Worm (Caenorhabditis elegans): ENCODE results near the gene F28H7.7.
A peak's percentile ranks its signal among the peaks of the same experiment; 100 is the strongest.

F28H7.7 gene

ce11 chrV:10736756-10737155 lies 17.2 kb downstream of the F28H7.7 start, which contains the start of the genes mre-11 and wdr-5.3 (continued):
- TF ChIP-seq xbp-1 (tag; optimal IDR thresholded peaks at IDR 0.05), result peak; percentile 75
- TF ChIP-seq ceh-90 (tag; optimal IDR thresholded peaks at IDR 0.05), result peak; percentile 78
- TF ChIP-seq nhr-76 (tag; optimal IDR thresholded peaks at IDR 0.05), result no peak
- no peak for TF ChIP-seq lin-39 (tag; optimal IDR thresholded peaks at IDR 0.05)
- peak; percentile 79 for TF ChIP-seq nhr-47 (tag; optimal IDR thresholded peaks at IDR 0.05)
- TF ChIP-seq unc-86 (tag; optimal IDR thresholded peaks at IDR 0.05), result peak; percentile 51
- no peak for TF ChIP-seq fkh-10 (GFP tag; optimal IDR thresholded peaks at IDR 0.05)
- peak; percentile 84 to 92 (median 88) for TF ChIP-seq dpl-1 (GFP tag; optimal IDR thresholded peaks at IDR 0.05)

- TF ChIP-seq elt-2 (tag; optimal IDR thresholded peaks at IDR 0.05) (peak; percentile 78), ets-5 (GFP tag; IDR thresholded peaks at IDR 0.05) (no peak), lin-35 (GFP tag; optimal IDR thresholded peaks at IDR 0.05) (peak in 1 of 2 experiments; percentile 3)
Measured at ce11 chrV:10731989-10732472, 21.9 kb downstream of the F28H7.7 start, which contains the start of gene T28B11.1. Gene T28B11.1, minus strand, starts transcription at chrV:10732422.

ce11 chrV:10730824-10731416 lies 23.0 kb downstream of the F28H7.7 start:
- TF ChIP-seq pqm-1 (tag; optimal IDR thresholded peaks at IDR 0.05), result no peak
- no peak for TF ChIP-seq mdl-1 (tag; optimal IDR thresholded peaks at IDR 0.05)
- peak; percentile 57 for TF ChIP-seq nhr-85 (tag)
- TF ChIP-seq efl-3 (GFP tag; optimal IDR thresholded peaks at IDR 0.05), result no peak
- TF ChIP-seq sup-37 (GFP tag; optimal IDR thresholded peaks at IDR 0.05), result no peak
- TF ChIP-seq blmp-1 (tag; optimal IDR thresholded peaks at IDR 0.05), result peak; percentile 20
- no peak for TF ChIP-seq jun-1 (tag; optimal IDR thresholded peaks at IDR 0.05)
- no peak for TF ChIP-seq nhr-90 (tag; optimal IDR thresholded peaks at IDR 0.05; ENCODE audit: poor library complexity)

- TF ChIP-seq aly-2 (tag; optimal IDR thresholded peaks at IDR 0.05) (no peak), unc-30 (tag; optimal IDR thresholded peaks at IDR 0.05) (no peak), elt-3 (tag; optimal IDR thresholded peaks at IDR 0.05) (peak in 2 of 6 experiments; percentile 16 to 57), vab-15 (tag; optimal IDR thresholded peaks at IDR 0.05) (no peak), hpl-2 (GFP tag; optimal IDR thresholded peaks at IDR 0.05) (peak; percentile 21), nhr-85 (tag) (peak; percentile 85), jun-1 (tag; optimal IDR thresholded peaks at IDR 0.05) (peak; percentile 43), lsy-2 (tag; optimal IDR thresholded peaks at IDR 0.05) (peak in 1 of 2 experiments; percentile 36), tbx-2 (tag; optimal IDR thresholded peaks at IDR 0.05) (peak; percentile 47), C34B4.2 (tag; optimal IDR thresholded peaks at IDR 0.05) (no peak), C16A3.4 (tag; optimal IDR thresholded peaks at IDR 0.05) (peak; percentile 12), lin-35 (GFP tag; optimal IDR thresholded peaks at IDR 0.05) (peak in 1 of 2 experiments; percentile 64), mdl-1 (tag; optimal IDR thresholded peaks at IDR 0.05) (peak in 1 of 2 experiments; percentile 72), blmp-1 (tag; optimal IDR thresholded peaks at IDR 0.05) (peak; percentile 68), nhr-20 (tag; optimal IDR thresholded peaks at IDR 0.05) (peak; percentile 84), nhr-71 (tag; optimal IDR thresholded peaks at IDR 0.05) (peak; percentile 65), isw-1 (GFP tag; IDR thresholded peaks at IDR 0.05) (no peak), lin-14 (GFP tag; optimal IDR thresholded peaks at IDR 0.05) (peak; percentile 69), nhr-47 (tag; optimal IDR thresholded peaks at IDR 0.05) (peak; percentile 47), fkh-4 (tag; optimal IDR thresholded peaks at IDR 0.05; ENCODE audit: borderline replicate concordance) (no peak), snu-23 (GFP tag; optimal IDR thresholded peaks at IDR 0.05) (peak; percentile 47), efl-1 (optimal IDR thresholded peaks at IDR 0.05) (no peak), efl-1 (GFP tag; optimal IDR thresholded peaks at IDR 0.05 in 1 of 2) (peak in 1 of 2 experiments; percentile 94), lir-3 (tag; optimal IDR thresholded peaks at IDR 0.05; ENCODE audit: poor library complexity) (no peak), nhr-19 (GFP tag; conservative IDR thresholded peaks at IDR 0.05) (peak; percentile 34), elt-2 (tag; optimal IDR thresholded peaks at IDR 0.05) (peak; percentile 92), nhr-11 (tag; optimal IDR thresholded peaks at IDR 0.05) (no peak), skn-1 (tag; optimal IDR thresholded peaks at IDR 0.05) (peak; percentile 12), nhr-90 (tag; optimal IDR thresholded peaks at IDR 0.05; ENCODE audit: poor library complexity) (peak; percentile 50)
Measured at ce11 chrV:10729456-10729904, 24.5 kb downstream of the F28H7.7 start.

Measured in whole organism, L1 larva.